Worm (Caenorhabditis elegans) whole organism, early embryonic: Measurements from ENCODE around the gene C14C10.10.

Experiments
- aly-1 ChIP-seq: sonication (generic microtip); optimal IDR thresholded peaks from 2 replicates; lab custom pipeline; 2016; ENCODE audit warnings: missing genetic modification characterization, missing compliant biosample characterization
- ama-1 ChIP-seq: fragments of 150-350 bp; optimal IDR thresholded peaks from 2 replicates; lab custom pipeline; 2014
- ceh-36 ChIP-seq: sonication (generic microtip); optimal IDR thresholded peaks from 2 replicates; lab custom pipeline; 2016; ENCODE audit warnings: missing genetic modification characterization, inconsistent platforms, missing compliant biosample characterization
- flt-1 ChIP-seq: fragments of 200-800 bp; sonication (Bioruptor generic); IDR thresholded peaks from 2 replicates; pipeline ENCODE4 v1.3.6; 2022; ENCODE audit warnings: missing genetic modification characterization, missing compliant biosample characterization
- hmg-4 ChIP-seq: fragments of 200-800 bp; sonication (Bioruptor generic); optimal IDR thresholded peaks from 2 replicates; lab custom pipeline; 2018; ENCODE audit warnings: mild to moderate bottlenecking, missing genetic modification characterization, missing compliant biosample characterization
- scrt-1 ChIP-seq: fragments of 200-800 bp; sonication (Bioruptor generic); IDR thresholded peaks from 2 replicates; pipeline ENCODE4 v1.3.6; 2022; ENCODE audit warnings: missing genetic modification characterization, missing compliant biosample characterization
- sea-1 ChIP-seq: fragments of 200-800 bp; sonication (Bioruptor generic); conservative IDR thresholded peaks from 2 replicates; pipeline ENCODE4 v1.3.6; 2022; ENCODE audit warnings: missing genetic modification characterization, missing compliant biosample characterization

ce11 chrV:12553286-12553725 is 45.6 kb downstream of the C14C10.10 start:
- TF ChIP-seq hmg-4 (GFP tag; lab: Kevin White, UChicago), result no peak
- no peak for TF ChIP-seq flt-1 (GFP tag; lab: Robert Waterston, UW)
- TF ChIP-seq scrt-1, result no peak
- TF ChIP-seq sea-1, result no peak
- no peak for TF ChIP-seq ama-1 (lab: Kevin White, UChicago)
- TF ChIP-seq aly-1 (tag; lab: Kevin White, UChicago), result no peak
- no peak for TF ChIP-seq ceh-36 (tag; lab: Kevin White, UChicago)
